Fruit fly (Drosophila melanogaster) Kc167 (cell line): ENCODE data around the gene CG17784.

Experiments used
- Myc ChIP-seq: fragments of >200 bp; optimal IDR thresholded peaks from 2 replicates; lab custom pipeline; 2017; ENCODE audit warnings: missing external identifiers
- Sin3A ChIP-seq: fragments of >200 bp; optimal IDR thresholded peaks from 2 replicates; lab custom pipeline; 2018; ENCODE audit warnings: missing external identifiers
- h ChIP-seq: fragments of >200 bp; optimal IDR thresholded peaks from 3 replicates; lab custom pipeline; 2018; ENCODE audit warnings: missing external identifiers
- insv ChIP-seq: fragments of >200 bp; optimal IDR thresholded peaks from 3 replicates; lab custom pipeline; 2018; ENCODE audit warnings: missing external identifiers
- psq ChIP-seq: fragments of >200 bp; optimal IDR thresholded peaks from 2 replicates; lab custom pipeline; 2017; ENCODE audit warnings: missing external identifiers
- ttk ChIP-seq: sonication (Bioruptor generic); optimal IDR thresholded peaks from 2 replicates; lab custom pipeline; 2017; ENCODE audit warnings: missing external identifiers

The CG17784 gene

dm6 chr3R:24361583-24361982 lies 3.2 kb downstream of the CG17784 start, which contains the start of the genes CG5762 and CG33339:
Gene CG5762, minus strand, starts transcription at chr3R:24361683.
Gene CG33339, plus strand, starts transcription at chr3R:24361847.
- TF ChIP-seq Sin3A (lab: Kevin White, UChicago) (no peak), psq (no peak), Myc (lab: Kevin White, UChicago) (no peak), ttk (lab: Kevin White, UChicago) (no peak), insv (no peak), h (no peak)

- TF ChIP-seq h (no peak), ttk (lab: Kevin White, UChicago) (no peak), insv (no peak), Myc (lab: Kevin White, UChicago) (no peak), Sin3A (lab: Kevin White, UChicago) (no peak), psq (no peak)
These were observed 4.8 kb downstream of the CG17784 start, which contains the start of gene CG18528 for dm6 chr3R:24359957-24360356. Gene CG18528, minus strand, starts transcription at chr3R:24360144.

DNA sequence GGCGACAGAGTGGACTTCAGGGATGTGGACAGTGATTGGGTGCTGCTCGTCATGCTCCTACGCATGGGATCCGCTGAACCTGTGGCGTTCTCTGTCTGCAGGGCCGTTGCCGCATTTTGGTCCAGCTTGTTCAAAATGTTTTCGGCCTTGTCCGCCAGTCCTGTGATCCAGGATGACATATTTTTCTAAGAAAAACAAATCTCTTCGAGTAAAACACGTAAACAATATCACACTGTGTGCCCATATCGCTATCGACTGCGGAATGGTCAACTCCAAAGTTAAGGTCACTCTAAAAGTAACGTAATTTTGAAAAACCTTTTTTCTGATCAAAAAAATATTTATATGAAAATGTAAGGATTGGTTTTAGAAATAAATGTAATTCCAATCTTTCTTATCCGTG lies 7.1 kb downstream of the CG17784 start, which contains the start of gene Golgin84:
Gene Golgin84 (minus strand): TSS at position 241 of the 400 bp plus-strand sequence.
- TF ChIP-seq Sin3A (lab: Kevin White, UChicago) (no peak), psq (no peak), ttk (lab: Kevin White, UChicago) (no peak), Myc (lab: Kevin White, UChicago) (no peak), h (no peak), insv (no peak)

- no peak for TF ChIP-seq Myc (lab: Kevin White, UChicago)
- no peak for TF ChIP-seq psq
These were observed 11.3 kb downstream of the CG17784 start for dm6 chr3R:24353448-24353847.

DNA sequence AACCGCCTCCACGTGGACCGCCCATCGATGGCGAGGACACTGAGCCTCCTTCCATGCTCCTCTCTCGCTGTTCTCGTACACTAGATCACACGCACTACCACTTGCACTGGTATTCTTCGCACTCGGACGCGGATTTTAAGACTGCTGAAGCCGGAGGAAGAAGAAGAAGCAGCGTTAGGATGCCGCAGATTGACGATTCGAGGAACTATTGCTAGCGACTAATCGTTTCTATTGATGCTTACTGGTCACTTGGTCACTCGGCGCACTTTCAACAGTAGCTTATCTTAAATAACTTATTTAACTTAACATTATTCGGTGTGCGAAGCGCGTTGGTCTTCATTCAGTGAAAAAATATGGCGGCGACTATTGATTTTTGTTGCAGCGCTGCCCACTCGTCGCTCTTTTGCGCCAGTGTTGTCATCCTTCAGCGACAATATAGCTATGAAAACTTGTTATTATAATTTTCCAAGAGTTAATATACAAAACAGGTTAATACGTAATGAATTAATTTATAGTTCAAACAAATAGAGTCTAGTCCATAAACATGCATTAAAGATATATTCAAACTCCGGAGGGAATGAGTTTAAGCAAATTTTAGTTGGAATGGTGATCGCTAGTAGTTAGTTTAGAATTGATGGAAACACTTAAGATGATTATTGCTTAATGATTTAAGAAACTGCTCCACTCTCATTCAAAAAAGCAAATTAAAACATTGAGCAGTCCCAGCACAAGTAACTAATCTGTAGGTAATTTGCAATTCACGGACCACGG lies 16.2 kb downstream of the CG17784 start, which contains the start of the genes CG5746 and CG6454:
Gene CG5746 (minus strand): TSS at position 372 of the 771 bp plus-strand sequence.
Gene CG6454 (plus strand): TSS at position 763 of the 771 bp plus-strand sequence.
- no peak for TF ChIP-seq psq
- no peak for TF ChIP-seq insv
- TF ChIP-seq Sin3A (lab: Kevin White, UChicago) = no peak
- TF ChIP-seq ttk (lab: Kevin White, UChicago) = no peak
- TF ChIP-seq Myc (lab: Kevin White, UChicago) = no peak
- TF ChIP-seq h = no peak

- TF ChIP-seq ttk (lab: Kevin White, UChicago) (no peak), insv (no peak), Sin3A (lab: Kevin White, UChicago) (no peak), h (no peak), Myc (lab: Kevin White, UChicago) (no peak), psq (no peak)
These were observed 23.5 kb downstream of the CG17784 start, which contains the start of gene Ms for dm6 chr3R:24341251-24341650. Gene Ms, plus strand, starts transcription at chr3R:24341551.

DNA sequence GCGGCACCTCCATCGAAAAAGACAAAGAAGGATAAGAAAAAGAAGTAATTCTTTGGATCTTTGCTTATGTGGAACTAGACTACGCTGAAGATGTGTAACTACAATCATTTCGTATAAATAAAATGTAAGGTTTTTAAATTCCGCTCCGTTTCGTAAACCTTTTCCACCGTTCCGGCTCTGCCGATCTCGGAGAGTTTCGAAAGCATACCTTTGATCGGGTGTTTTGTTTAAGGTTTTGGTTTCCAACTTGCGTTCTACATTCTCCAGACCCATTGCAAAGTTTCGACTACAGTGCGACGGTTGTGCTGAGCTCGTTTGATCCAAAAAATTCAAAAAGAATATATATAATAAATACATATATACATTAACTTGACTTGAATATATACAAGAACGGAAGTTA lies 28.2 kb downstream of the CG17784 start, which contains the start of gene CG6432:
Gene CG6432 (plus strand): TSS at position 301 of the 400 bp plus-strand sequence.
- TF ChIP-seq psq (no peak), insv (no peak)

DNA sequence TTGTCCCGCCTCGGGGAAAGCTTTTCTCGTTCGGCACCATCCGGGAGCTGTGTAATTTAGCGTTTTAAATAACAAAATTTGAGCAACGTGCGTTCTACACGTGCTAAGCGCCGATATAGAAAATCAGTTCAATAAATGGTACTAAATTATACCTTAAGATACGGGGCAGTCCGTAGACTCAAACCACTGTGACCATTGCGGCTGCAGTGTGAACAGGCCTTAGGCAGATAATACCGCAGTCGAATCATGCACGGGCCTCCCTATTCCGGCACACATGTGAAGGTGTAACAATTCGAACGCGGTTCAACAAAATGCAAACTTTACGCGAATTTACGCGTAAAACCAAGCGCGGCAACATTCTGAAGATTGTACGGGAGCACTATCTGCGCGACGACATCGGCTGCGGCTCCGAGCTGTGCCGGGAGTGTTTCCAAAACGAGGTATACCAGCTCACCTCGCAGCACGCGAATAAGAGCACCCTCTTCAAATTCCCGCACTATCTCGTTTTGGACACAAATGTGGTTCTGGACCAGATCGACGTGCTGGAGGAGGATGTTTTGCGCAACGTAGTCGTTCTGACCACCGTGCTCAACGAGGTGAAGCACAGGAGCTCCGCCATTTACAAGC lies 31.5 kb downstream of the CG17784 start, which contains the start of the genes Rrp5 and Dis3:
Gene Rrp5 (minus strand): TSS at position 135 of the 627 bp plus-strand sequence.
Gene Dis3 (plus strand): TSS at position 252 of the 627 bp plus-strand sequence.
- no peak for TF ChIP-seq h
- no peak for TF ChIP-seq Myc (lab: Kevin White, UChicago)
- TF ChIP-seq psq = no peak
- no peak for TF ChIP-seq Sin3A (lab: Kevin White, UChicago)
- TF ChIP-seq insv = no peak
- no peak for TF ChIP-seq ttk (lab: Kevin White, UChicago)

DNA sequence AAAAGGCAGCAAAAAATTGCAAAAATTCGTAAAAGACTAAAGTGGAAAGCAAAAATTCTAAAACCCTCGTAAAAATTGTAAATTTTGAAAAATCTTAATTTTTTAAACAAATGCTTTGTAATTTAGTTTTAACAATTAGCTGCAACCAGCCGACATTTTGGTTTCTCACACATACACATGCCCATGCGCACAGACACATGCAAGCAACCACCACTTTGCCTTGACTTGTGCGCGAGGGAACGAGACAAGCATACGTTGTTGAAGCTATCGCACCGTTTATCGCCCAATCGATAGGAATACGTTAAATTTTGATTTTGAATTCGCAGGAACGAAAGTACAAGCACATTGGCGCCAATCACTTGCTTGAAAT lies 44.5 kb downstream of the CG17784 start:
- TF ChIP-seq h (no peak), psq (no peak), Sin3A (lab: Kevin White, UChicago) (no peak), insv (no peak), ttk (lab: Kevin White, UChicago) (no peak), Myc (lab: Kevin White, UChicago) (no peak)

dm6 chr3R:24319632-24320341 lies 45.0 kb downstream of the CG17784 start:
- no peak for TF ChIP-seq ttk (lab: Kevin White, UChicago)
- TF ChIP-seq Myc (lab: Kevin White, UChicago) = no peak
- no peak for TF ChIP-seq Sin3A (lab: Kevin White, UChicago)

dm6 chr3R:24319083-24319381 lies 45.7 kb downstream of the CG17784 start:
- no peak for TF ChIP-seq h
- TF ChIP-seq psq = no peak
- no peak for TF ChIP-seq Myc (lab: Kevin White, UChicago)
- no peak for TF ChIP-seq insv
- TF ChIP-seq ttk (lab: Kevin White, UChicago) = no peak
- no peak for TF ChIP-seq Sin3A (lab: Kevin White, UChicago)
